Fruit fly (Drosophila melanogaster): ENCODE measurements around the gene Det.

Det gene

dm6 chr3R:17118917-17119378, 30.5 kb upstream of the Det start (continued):
- TF ChIP-seq GATAe (GFP tag; conservative IDR thresholded peaks at IDR 0.05) (no peak), CG11723 (GFP tag; optimal IDR thresholded peaks at IDR 0.05) (no peak), unc-4 (GFP tag; IDR thresholded peaks at IDR 0.05; ENCODE audit: partially characterized antibody) (peak; percentile 39; the same call in 1 of the 2 replicates), CG34376 (GFP tag; optimal IDR thresholded peaks at IDR 0.05) (peak; percentile 48), slp2 (GFP tag; optimal IDR thresholded peaks at IDR 0.05) (no peak), klu (GFP tag; IDR thresholded peaks at IDR 0.05) (no peak), zen2 (GFP tag; IDR thresholded peaks at IDR 0.05; ENCODE audit: partially characterized antibody) (no peak; the same call in 2 of the 3 replicates), yki (optimal IDR thresholded peaks at IDR 0.05) (peak; percentile 57), E2f2 (GFP tag; IDR thresholded peaks at IDR 0.05) (no peak), CG10959 (GFP tag; IDR thresholded peaks at IDR 0.05) (no peak), Atf6 (GFP tag; IDR thresholded peaks at IDR 0.05) (peak; percentile 32; the same call in 1 of the 2 replicates), CG6854 (GFP tag; optimal IDR thresholded peaks at IDR 0.05) (peak; percentile 11), bsh (GFP tag; optimal IDR thresholded peaks at IDR 0.05) (no peak), ash1 (GFP tag; optimal IDR thresholded peaks at IDR 0.05) (peak; percentile 7), CG12155 (GFP tag; optimal IDR thresholded peaks at IDR 0.05) (no peak), cato (GFP tag; optimal IDR thresholded peaks at IDR 0.05; ENCODE audit: borderline replicate concordance) (no peak), Asciz (GFP tag; optimal IDR thresholded peaks at IDR 0.05) (no peak), wdn (GFP tag; IDR thresholded peaks at IDR 0.05) (0 out of 2 replicates have a peak, but pooled peaks have one; percentile 32), CG14710 (tag; optimal IDR thresholded peaks at IDR 0.05) (no peak), Trl (optimal IDR thresholded peaks at IDR 0.05) (peak; percentile 90 to 91), Trl (GFP tag; optimal IDR thresholded peaks at IDR 0.05) (no peak), CG6654 (GFP tag; optimal IDR thresholded peaks at IDR 0.05) (no peak), CG9609 (GFP tag; optimal IDR thresholded peaks at IDR 0.05) (no peak), luna (GFP tag; optimal IDR thresholded peaks at IDR 0.05) (no peak), inv (GFP tag; IDR thresholded peaks at IDR 0.05; ENCODE audit: partially characterized antibody) (peak; percentile 39; the same call in 1 of the 2 replicates), MTF-1 (GFP tag; optimal IDR thresholded peaks at IDR 0.05; ENCODE audit: borderline replicate concordance) (no peak), CTCF (GFP tag; optimal IDR thresholded peaks at IDR 0.05) (peak; percentile 55), Usf (GFP tag; optimal IDR thresholded peaks at IDR 0.05) (no peak), stwl (tag; optimal IDR thresholded peaks at IDR 0.05) (peak; percentile 18), wek (GFP tag; optimal IDR thresholded peaks at IDR 0.05) (no peak), ttk (GFP tag; IDR thresholded peaks at IDR 0.05) (no peak), CG7745 (tag; optimal IDR thresholded peaks at IDR 0.05) (peak; percentile 35), CG31365 (tag; optimal IDR thresholded peaks at IDR 0.05) (no peak)

dm6 chr3R:17120165-17120564, 29.3 kb upstream of the Det start, which contains the start of gene CG34278:
Gene CG34278 (plus strand): TSS chr3R:17120465.
- TF ChIP-seq sens (GFP tag) = peak; percentile 12
- no peak for TF ChIP-seq prd (optimal IDR thresholded peaks at IDR 0.05)
- TF ChIP-seq prd (GFP tag; IDR thresholded peaks at IDR 0.05) = no peak

dm6 chr3R:17121277-17121676, 28.2 kb upstream of the Det start, which contains the start of gene CG42779:
Gene CG42779 (plus strand): TSS chr3R:17121577.
- TF ChIP-seq CG17829 (tag; optimal IDR thresholded peaks at IDR 0.05) = no peak
- peak; percentile 14 for TF ChIP-seq lab (GFP tag; optimal IDR thresholded peaks at IDR 0.05)

All from whole organism, embryonic.